Fruit fly (Drosophila melanogaster): ENCODE data around the gene CG4440.
A peak's percentile ranks its signal among the peaks of the same experiment; 100 is the strongest.

- TF ChIP-seq CG4496 (GFP tag; IDR thresholded peaks at IDR 0.05) (no peak), D1 (tag; optimal IDR thresholded peaks at IDR 0.05) (peak; percentile 58), Snoo (tag; optimal IDR thresholded peaks at IDR 0.05) (no peak), CG14655 (GFP tag; optimal IDR thresholded peaks at IDR 0.05) (no peak), CG9948 (tag; optimal IDR thresholded peaks at IDR 0.05) (no peak), CG17806 (tag; optimal IDR thresholded peaks at IDR 0.05) (no peak), Ets98B (GFP tag; IDR thresholded peaks at IDR 0.05) (no peak), CG13204 (GFP tag; optimal IDR thresholded peaks at IDR 0.05) (no peak), CG15710 (tag; optimal IDR thresholded peaks at IDR 0.05) (peak; percentile 34), CG10348 (GFP tag; IDR thresholded peaks at IDR 0.05) (no peak), EcR (GFP tag; optimal IDR thresholded peaks at IDR 0.05) (no peak), CG34367 (tag; optimal IDR thresholded peaks at IDR 0.05) (no peak), CG32121 (GFP tag; IDR thresholded peaks at IDR 0.05) (no peak), fd96Ca (GFP tag; IDR thresholded peaks at IDR 0.05) (no peak)
These were observed 26.9 kb upstream of the CG4440 start, which contains the start of gene GMF for dm6 chr2L:16302773-16303279.
